Fruit fly (Drosophila melanogaster): ENCODE measurements around the gene Pak3.

DNA sequence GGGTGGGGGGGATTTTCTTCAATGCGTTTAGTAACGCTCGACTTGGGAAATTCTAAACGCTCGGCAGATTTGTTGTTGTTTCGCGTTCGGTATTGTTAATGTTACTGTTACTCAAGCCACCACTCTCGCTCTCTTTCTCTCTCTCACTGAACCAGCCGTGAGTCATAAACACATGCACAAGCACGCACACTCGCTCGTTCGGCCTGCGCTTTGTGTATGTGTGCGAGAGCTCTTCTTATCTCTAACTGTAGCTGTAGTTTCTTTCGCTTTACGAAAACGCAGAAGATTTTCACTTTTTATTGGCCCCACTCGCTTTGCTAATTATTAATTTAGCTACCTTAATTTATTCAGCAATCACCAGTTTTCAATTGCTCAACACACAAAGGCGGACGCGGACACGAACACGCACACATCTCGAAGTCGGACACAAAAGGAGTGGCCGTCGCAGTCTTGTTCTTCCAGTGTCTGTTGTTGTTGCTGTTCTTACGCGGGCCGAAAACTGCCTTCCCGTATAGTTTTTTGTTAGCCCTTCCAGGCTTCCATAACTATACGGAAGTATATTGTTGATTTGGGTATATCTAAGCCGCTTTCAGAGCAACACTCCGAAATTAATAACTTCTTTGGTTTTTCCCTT, 550 bp downstream of the Pak3 start:
- TF ChIP-seq psq (optimal IDR thresholded peaks at IDR 0.05) = no peak
- no peak for TF ChIP-seq h (optimal IDR thresholded peaks at IDR 0.05)
- no peak for TF ChIP-seq Myc (optimal IDR thresholded peaks at IDR 0.05)

Measured in Kc167 (cell line).